Worm (Caenorhabditis elegans) whole organism, late embryonic: ENCODE results near the gene K02F6.1.

Source experiments
- ceh-18 ChIP-seq: sonication (generic microtip); optimal IDR thresholded peaks from 2 replicates; lab custom pipeline; 2016; ENCODE audit warnings: missing genetic modification characterization, missing compliant biosample characterization
- ceh-9 ChIP-seq: sonication (generic microtip); optimal IDR thresholded peaks from 2 replicates; lab custom pipeline; 2016; ENCODE audit warnings: mild to moderate bottlenecking, missing genetic modification characterization, inconsistent platforms, missing compliant biosample characterization
- che-1 ChIP-seq: sonication (generic microtip); optimal IDR thresholded peaks from 2 replicates; lab custom pipeline; 2016; ENCODE audit warnings: mild to moderate bottlenecking, missing genetic modification characterization, missing compliant biosample characterization
- elt-4 ChIP-seq: sonication (generic microtip); optimal IDR thresholded peaks from 2 replicates; lab custom pipeline; 2016; ENCODE audit warnings: missing genetic modification characterization, missing compliant biosample characterization
- gmeb-2 ChIP-seq: sonication (generic microtip); optimal IDR thresholded peaks from 2 replicates; lab custom pipeline; 2016; ENCODE audit warnings: missing genetic modification characterization, inconsistent platforms, missing compliant biosample characterization
- hlh-6 ChIP-seq: sonication (generic microtip); optimal IDR thresholded peaks from 2 replicates; lab custom pipeline; 2016; ENCODE audit warnings: missing genotype, missing genetic modification characterization, missing compliant biosample characterization
- nfya-1 ChIP-seq: sonication (generic microtip); optimal IDR thresholded peaks from 2 replicates; lab custom pipeline; 2017; ENCODE audit warnings: missing genetic modification characterization, mild to moderate bottlenecking, missing compliant biosample characterization, antibody characterized with exemption, moderate library complexity
- nhr-11 ChIP-seq: fragments of 150-350 bp; optimal IDR thresholded peaks from 2 replicates; lab custom pipeline; 2014; ENCODE audit warnings: missing biosample characterization, missing genetic modification characterization
- pha-4 ChIP-seq: fragments of 150-350 bp; optimal IDR thresholded peaks from 2 replicates; lab custom pipeline; 2018; ENCODE audit warnings: missing biosample characterization, missing genetic modification reagents, missing genetic modification characterization
- tbx-2 ChIP-seq: sonication (generic microtip); optimal IDR thresholded peaks from 2 replicates; lab custom pipeline; 2016; ENCODE audit warnings: missing genetic modification characterization, missing compliant biosample characterization
- ttx-3 ChIP-seq: sonication (generic microtip); optimal IDR thresholded peaks from 2 replicates; lab custom pipeline; 2016; ENCODE audit warnings: missing genetic modification reagents, missing genetic modification characterization, missing compliant biosample characterization
- unc-55 ChIP-seq: sonication (generic microtip); optimal IDR thresholded peaks from 2 replicates; lab custom pipeline; 2017; ENCODE audit warnings: missing biosample characterization, missing genetic modification reagents, missing genetic modification characterization
- unc-86 ChIP-seq: sonication (generic microtip); optimal IDR thresholded peaks from 2 replicates; lab custom pipeline; 2016; ENCODE audit warnings: missing genetic modification characterization, missing compliant biosample characterization

DNA sequence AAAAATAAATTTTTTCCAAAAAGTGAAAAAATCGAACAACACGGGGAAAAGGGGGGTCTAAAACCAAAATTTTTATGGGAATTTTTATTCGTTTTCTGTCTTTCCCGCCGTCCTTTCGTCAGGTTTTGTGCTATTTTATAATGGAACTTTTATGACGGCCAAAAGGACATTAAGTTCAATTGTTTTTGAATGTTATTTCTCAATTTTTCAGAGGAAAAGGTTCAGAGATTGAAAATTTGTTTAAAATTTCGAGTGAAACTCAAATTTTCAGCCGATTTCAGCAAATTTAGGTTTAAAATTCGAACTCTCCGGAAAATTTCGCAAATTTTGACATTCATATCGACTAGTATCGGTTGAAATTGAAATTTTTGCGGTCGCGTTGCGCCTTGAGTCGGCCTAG lies 10.2 kb downstream of the K02F6.1 start, which contains the start of gene nep-18:
- TF ChIP-seq tbx-2 (tag; lab: Kevin White, UChicago) (no peak), unc-86 (tag; lab: Kevin White, UChicago) (no peak), hlh-6 (no peak), ttx-3 (tag; lab: Kevin White, UChicago) (no peak), ceh-18 (tag; lab: Kevin White, UChicago) (no peak), nfya-1 (tag; lab: Kevin White, UChicago) (no peak), elt-4 (tag; lab: Kevin White, UChicago) (no peak), che-1 (tag; lab: Kevin White, UChicago) (no peak), nhr-11 (no peak), unc-55 (GFP tag; lab: Kevin White, UChicago) (no peak), pha-4 (no peak), gmeb-2 (tag; lab: Kevin White, UChicago) (no peak), ceh-9 (no peak)
